Worm (Caenorhabditis elegans) whole organism, L2 larva: Measurements from ENCODE around the gene cnt-1.

Experiments
- ZK546.5 ChIP-seq: sonication (generic microtip); optimal IDR thresholded peaks from 2 replicates; lab custom pipeline; 2017; ENCODE audit warnings: missing biosample characterization, missing genetic modification characterization
- elt-1 ChIP-seq: fragments of 150-350 bp; optimal IDR thresholded peaks from 2 replicates; lab custom pipeline; 2014; ENCODE audit warnings: missing biosample characterization, missing genetic modification characterization
- fos-1 ChIP-seq: fragments of 150-350 bp; optimal IDR thresholded peaks from 2 replicates; lab custom pipeline; 2014; ENCODE audit warnings: missing biosample characterization, missing genetic modification characterization
- nhr-25 ChIP-seq: fragments of 150-350 bp; sonication (generic microtip); optimal IDR thresholded peaks from 3 replicates; lab custom pipeline; 2014; ENCODE audit warnings: missing biosample characterization, missing genetic modification characterization
- snpc-4 ChIP-seq: fragments of 150-350 bp; optimal IDR thresholded peaks from 2 replicates; lab custom pipeline; 2014; ENCODE audit warnings: missing biosample characterization, missing genetic modification characterization
- unc-62 ChIP-seq: fragments of 150-350 bp; optimal IDR thresholded peaks from 2 replicates; lab custom pipeline; 2014; ENCODE audit warnings: missing biosample characterization, missing genetic modification reagents, missing genetic modification characterization
- ztf-11 ChIP-seq: sonication (generic microtip); optimal IDR thresholded peaks from 2 replicates; lab custom pipeline; 2017; ENCODE audit warnings: missing biosample characterization, missing genetic modification characterization

ce11 chrII:12049281-12049680 lies 39.4 kb downstream of the cnt-1 start, which contains the start of gene nadk-2:
- TF ChIP-seq snpc-4 (tag; lab: Kevin White, UChicago) = no peak
- TF ChIP-seq ZK546.5 (tag; lab: Kevin White, UChicago) = no peak
- no peak for TF ChIP-seq nhr-25 (tag; lab: Kevin White, UChicago)
- no peak for TF ChIP-seq unc-62 (GFP tag; lab: Kevin White, UChicago)
- no peak for TF ChIP-seq ztf-11
- TF ChIP-seq fos-1 (tag; lab: Kevin White, UChicago) = no peak
- TF ChIP-seq elt-1 (tag; lab: Kevin White, UChicago) = no peak
